ENCODE assay signal across 2 fruit fly cellular contexts in the genomic region with DNA sequence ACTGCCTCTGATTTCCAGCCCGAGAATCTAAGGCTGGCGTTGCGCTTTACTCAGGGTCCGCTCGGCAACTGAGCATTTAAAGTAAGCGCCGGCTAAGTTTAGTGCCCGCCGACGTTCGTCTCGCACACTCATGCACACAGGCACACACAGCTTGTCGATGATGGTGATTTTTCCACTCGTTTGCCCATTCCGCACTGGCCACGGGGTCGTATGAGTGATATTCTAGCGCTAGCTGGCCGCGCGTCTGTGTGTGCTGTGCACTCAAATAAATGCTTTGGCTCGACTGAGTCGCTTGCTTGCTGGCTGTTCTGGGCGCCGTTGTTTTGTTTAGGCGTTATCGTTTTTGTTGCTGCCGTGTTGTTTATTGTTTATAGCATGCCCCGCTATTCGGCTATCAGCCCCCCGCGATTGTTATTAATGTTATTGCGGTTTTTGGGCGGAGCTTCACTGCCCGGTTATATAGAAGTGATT.
TF ChIP-seq lines count a peak whose summit lies in the region.

A gene (minus strand): TSS at position 72 of the 471 bp plus-strand sequence.

TF ChIP-seq in whole organism, adult, 20 proteins besides CTCF, POLR2A, EP300 and RAD21 (continued from another document):
- TF ChIP-seq CG33017 (tag; optimal IDR thresholded peaks at IDR 0.05; lab: Kevin White, UChicago) (peak; percentile 51), bab1 (GFP tag; optimal IDR thresholded peaks at IDR 0.05; lab: Kevin White, UChicago) (no peak), CG7045 (GFP tag; optimal IDR thresholded peaks at IDR 0.05; lab: Kevin White, UChicago) (peak; percentile 38)

TF ChIP-seq in whole organism, embryonic, 481 proteins besides CTCF, POLR2A, EP300 and RAD21 (continued from another document and continues in another):
- TF ChIP-seq sd (tag; optimal IDR thresholded peaks at IDR 0.05; lab: Kevin White, UChicago): peak; percentile 77
- TF ChIP-seq Sox100B (GFP tag; optimal IDR thresholded peaks at IDR 0.05; lab: Kevin White, UChicago): no peak
- TF ChIP-seq CG30020 (tag; optimal IDR thresholded peaks at IDR 0.05; lab: Kevin White, UChicago): no peak
- no peak for TF ChIP-seq vnd (GFP tag; IDR thresholded peaks at IDR 0.05; lab: Robert Waterston, UW; ENCODE audit: partially characterized antibody)
- TF ChIP-seq CG16815 (GFP tag; optimal IDR thresholded peaks at IDR 0.05; lab: Kevin White, UChicago): no peak
- TF ChIP-seq Bteb2 (GFP tag; optimal IDR thresholded peaks at IDR 0.05; lab: Kevin White, UChicago): no peak
- no peak for TF ChIP-seq CG4424 (GFP tag; optimal IDR thresholded peaks at IDR 0.05; lab: Kevin White, UChicago)
- no peak for TF ChIP-seq Lim3 (GFP tag; IDR thresholded peaks at IDR 0.05; lab: Robert Waterston, UW)
- TF ChIP-seq CG17328 (GFP tag; IDR thresholded peaks at IDR 0.05; lab: Robert Waterston, UW): no peak
- TF ChIP-seq CG13624 (GFP tag; optimal IDR thresholded peaks at IDR 0.05; lab: Kevin White, UChicago): no peak
- no peak for TF ChIP-seq Ada2b (GFP tag; IDR thresholded peaks at IDR 0.05; lab: Robert Waterston, UW)
- TF ChIP-seq her (GFP tag; optimal IDR thresholded peaks at IDR 0.05; lab: Kevin White, UChicago): no peak
- no peak for TF ChIP-seq CG12391 (tag; optimal IDR thresholded peaks at IDR 0.05; lab: Kevin White, UChicago)
- TF ChIP-seq CG6272 (GFP tag; IDR thresholded peaks at IDR 0.05; lab: Robert Waterston, UW): no peak
- TF ChIP-seq dimm (GFP tag; IDR thresholded peaks at IDR 0.05; lab: Robert Waterston, UW): no peak
- TF ChIP-seq Dp (GFP tag; optimal IDR thresholded peaks at IDR 0.05; lab: Kevin White, UChicago): no peak
- TF ChIP-seq HmgD (GFP tag; optimal IDR thresholded peaks at IDR 0.05; lab: Kevin White, UChicago): no peak
- no peak for TF ChIP-seq CG6791 (GFP tag; IDR thresholded peaks at IDR 0.05; lab: Robert Waterston, UW; ENCODE audit: partially characterized antibody)
- no peak for TF ChIP-seq tio (GFP tag; optimal IDR thresholded peaks at IDR 0.05; lab: Kevin White, UChicago)
- TF ChIP-seq CG12104 (GFP tag; optimal IDR thresholded peaks at IDR 0.05; lab: Kevin White, UChicago): no peak
- TF ChIP-seq CG3281 (GFP tag; optimal IDR thresholded peaks at IDR 0.05; lab: Kevin White, UChicago): peak; percentile 38
- TF ChIP-seq CG15269 (tag; optimal IDR thresholded peaks at IDR 0.05; lab: Kevin White, UChicago): peak; percentile 32
- TF ChIP-seq mam (GFP tag; optimal IDR thresholded peaks at IDR 0.05; lab: Kevin White, UChicago): no peak
- TF ChIP-seq jing (GFP tag; optimal IDR thresholded peaks at IDR 0.05; lab: Kevin White, UChicago): no peak
- no peak for TF ChIP-seq CG1603 (tag; optimal IDR thresholded peaks at IDR 0.05; lab: Kevin White, UChicago)
- peak; percentile 100 for TF ChIP-seq CG31224 (GFP tag; IDR thresholded peaks at IDR 0.05; lab: Robert Waterston, UW)
- no peak for TF ChIP-seq esg (GFP tag; conservative IDR thresholded peaks at IDR 0.05; lab: Robert Waterston, UW)
- TF ChIP-seq D19B (GFP tag; optimal IDR thresholded peaks at IDR 0.05; lab: Kevin White, UChicago): no peak
- TF ChIP-seq CG3163 (GFP tag; optimal IDR thresholded peaks at IDR 0.05; lab: Kevin White, UChicago): no peak
- TF ChIP-seq CG9609 (GFP tag; optimal IDR thresholded peaks at IDR 0.05; lab: Kevin White, UChicago): no peak
- TF ChIP-seq gcm2 (GFP tag; optimal IDR thresholded peaks at IDR 0.05; lab: Kevin White, UChicago): no peak
- no peak for TF ChIP-seq CG6175 (GFP tag; IDR thresholded peaks at IDR 0.05; lab: Robert Waterston, UW)
- peak; percentile 40 for TF ChIP-seq Hmr (GFP tag; optimal IDR thresholded peaks at IDR 0.05; lab: Kevin White, UChicago)
- TF ChIP-seq CG18011 (GFP tag; optimal IDR thresholded peaks at IDR 0.05; lab: Kevin White, UChicago): no peak
- TF ChIP-seq Stat92E (GFP tag; optimal IDR thresholded peaks at IDR 0.05; lab: Kevin White, UChicago): no peak
- no peak for TF ChIP-seq CG2889 (GFP tag; IDR thresholded peaks at IDR 0.05; lab: Robert Waterston, UW)
- TF ChIP-seq da (GFP tag; optimal IDR thresholded peaks at IDR 0.05; lab: Kevin White, UChicago): no peak
- no peak for TF ChIP-seq CG31388 (GFP tag; optimal IDR thresholded peaks at IDR 0.05; lab: Kevin White, UChicago)
- no peak for TF ChIP-seq onecut (GFP tag; IDR thresholded peaks at IDR 0.05; lab: Robert Waterston, UW)
- TF ChIP-seq HmgZ (tag; optimal IDR thresholded peaks at IDR 0.05; lab: Kevin White, UChicago): peak; percentile 63
- no peak for TF ChIP-seq CG6654 (GFP tag; optimal IDR thresholded peaks at IDR 0.05; lab: Kevin White, UChicago)
- TF ChIP-seq ac (GFP tag; optimal IDR thresholded peaks at IDR 0.05; lab: Kevin White, UChicago): no peak
- TF ChIP-seq CG7987 (GFP tag; optimal IDR thresholded peaks at IDR 0.05; lab: Kevin White, UChicago): peak; percentile 7
- no peak for TF ChIP-seq Dad (GFP tag; optimal IDR thresholded peaks at IDR 0.05; lab: Kevin White, UChicago)
- TF ChIP-seq CG33557 (GFP tag; optimal IDR thresholded peaks at IDR 0.05; lab: Kevin White, UChicago): no peak
- 0 out of 2 replicates have a peak, but pooled peaks have one; percentile 7 for TF ChIP-seq crol (GFP tag; IDR thresholded peaks at IDR 0.05; lab: Robert Waterston, UW)
- no peak for TF ChIP-seq Ets97D (GFP tag; optimal IDR thresholded peaks at IDR 0.05; lab: Kevin White, UChicago)
- no peak for TF ChIP-seq ewg (GFP tag; optimal IDR thresholded peaks at IDR 0.05; lab: Kevin White, UChicago)
- peak; percentile 52 for TF ChIP-seq lab (GFP tag; optimal IDR thresholded peaks at IDR 0.05; lab: Kevin White, UChicago)
- TF ChIP-seq CG2199 (GFP tag; IDR thresholded peaks at IDR 0.05; lab: Robert Waterston, UW): 0 out of 3 replicates have a peak, but pooled peaks have one; percentile 55
- no peak for TF ChIP-seq ap (GFP tag; IDR thresholded peaks at IDR 0.05; lab: Robert Waterston, UW)
- TF ChIP-seq croc (GFP tag; conservative IDR thresholded peaks at IDR 0.05; lab: Robert Waterston, UW): no peak
- no peak for TF ChIP-seq sens-2 (GFP tag; IDR thresholded peaks at IDR 0.05; lab: Robert Waterston, UW)
- no peak for TF ChIP-seq CG14860 (GFP tag; IDR thresholded peaks at IDR 0.05; lab: Robert Waterston, UW; ENCODE audit: partially characterized antibody)
- TF ChIP-seq CG10543 (GFP tag; optimal IDR thresholded peaks at IDR 0.05; lab: Kevin White, UChicago): peak; percentile 93
- peak; percentile 15 for TF ChIP-seq CG12299 (tag; optimal IDR thresholded peaks at IDR 0.05; lab: Kevin White, UChicago)
- TF ChIP-seq CG10209 (GFP tag; optimal IDR thresholded peaks at IDR 0.05; lab: Kevin White, UChicago): no peak
- no peak for TF ChIP-seq CG31441 (GFP tag; IDR thresholded peaks at IDR 0.05; lab: Robert Waterston, UW)
- TF ChIP-seq Hmx (GFP tag; optimal IDR thresholded peaks at IDR 0.05; lab: Kevin White, UChicago): no peak
- TF ChIP-seq salm (tag; optimal IDR thresholded peaks at IDR 0.05; lab: Kevin White, UChicago): no peak
- no peak for TF ChIP-seq E2f2 (GFP tag; IDR thresholded peaks at IDR 0.05; lab: Robert Waterston, UW)
- TF ChIP-seq CG3065 (GFP tag; optimal IDR thresholded peaks at IDR 0.05; lab: Kevin White, UChicago): no peak
- TF ChIP-seq Sox102F (GFP tag; optimal IDR thresholded peaks at IDR 0.05; lab: Kevin White, UChicago): no peak
- TF ChIP-seq cwo (GFP tag; optimal IDR thresholded peaks at IDR 0.05; lab: Kevin White, UChicago): peak; percentile 45
- TF ChIP-seq Side (GFP tag; optimal IDR thresholded peaks at IDR 0.05; lab: Kevin White, UChicago): no peak
- TF ChIP-seq CG11247 (GFP tag; IDR thresholded peaks at IDR 0.05; lab: Robert Waterston, UW): 0 out of 2 replicates have a peak, but pooled peaks have one; percentile 21
- TF ChIP-seq HLH3B (GFP tag; IDR thresholded peaks at IDR 0.05; lab: Robert Waterston, UW): no peak
- TF ChIP-seq CG9932 (GFP tag; IDR thresholded peaks at IDR 0.05; lab: Robert Waterston, UW): no peak
- TF ChIP-seq CG4854 (GFP tag; optimal IDR thresholded peaks at IDR 0.05; lab: Kevin White, UChicago): no peak
- no peak for TF ChIP-seq gfzf (GFP tag; optimal IDR thresholded peaks at IDR 0.05; lab: Kevin White, UChicago)
- TF ChIP-seq NC2α (GFP tag; optimal IDR thresholded peaks at IDR 0.05; lab: Kevin White, UChicago): no peak
- TF ChIP-seq maf-S (GFP tag; optimal IDR thresholded peaks at IDR 0.05; lab: Kevin White, UChicago): no peak
- no peak for TF ChIP-seq Mrtf (GFP tag; IDR thresholded peaks at IDR 0.05; lab: Robert Waterston, UW)
- TF ChIP-seq stwl (tag; optimal IDR thresholded peaks at IDR 0.05; lab: Kevin White, UChicago): no peak
- TF ChIP-seq NK7.1 (GFP tag; optimal IDR thresholded peaks at IDR 0.05; lab: Kevin White, UChicago): no peak
- no peak for TF ChIP-seq Optix (GFP tag; IDR thresholded peaks at IDR 0.05; lab: Robert Waterston, UW)
- TF ChIP-seq Oaz (GFP tag; IDR thresholded peaks at IDR 0.05; lab: Robert Waterston, UW): no peak
- no peak for TF ChIP-seq CG12236 (GFP tag; optimal IDR thresholded peaks at IDR 0.05; lab: Kevin White, UChicago)
- no peak for TF ChIP-seq CG18619 (GFP tag; optimal IDR thresholded peaks at IDR 0.05; lab: Kevin White, UChicago)
- TF ChIP-seq odd (GFP tag; optimal IDR thresholded peaks at IDR 0.05; lab: Kevin White, UChicago): no peak
- 0 out of 2 replicates have a peak, but pooled peaks have one; percentile 23 for TF ChIP-seq MBD-R2 (GFP tag; IDR thresholded peaks at IDR 0.05; lab: Robert Waterston, UW)
- TF ChIP-seq CG8944 (GFP tag; optimal IDR thresholded peaks at IDR 0.05; lab: Kevin White, UChicago): no peak
- no peak for TF ChIP-seq CrebB (tag; optimal IDR thresholded peaks at IDR 0.05; lab: Kevin White, UChicago)
- no peak for TF ChIP-seq Dek (tag; optimal IDR thresholded peaks at IDR 0.05; lab: Kevin White, UChicago)
- TF ChIP-seq Atf6 (GFP tag; IDR thresholded peaks at IDR 0.05; lab: Robert Waterston, UW): peak; percentile 57; the same call in 1 of the 2 replicates
- no peak for TF ChIP-seq nmo (GFP tag; optimal IDR thresholded peaks at IDR 0.05; lab: Kevin White, UChicago)
- no peak for TF ChIP-seq slp2 (GFP tag; optimal IDR thresholded peaks at IDR 0.05; lab: Kevin White, UChicago)
- peak; percentile 58 for TF ChIP-seq B-H2 (GFP tag; optimal IDR thresholded peaks at IDR 0.05; lab: Kevin White, UChicago)
- no peak for TF ChIP-seq Taf1 (GFP tag; IDR thresholded peaks at IDR 0.05; lab: Robert Waterston, UW)
- TF ChIP-seq ken (GFP tag; IDR thresholded peaks at IDR 0.05; lab: Robert Waterston, UW): no peak
- no peak for TF ChIP-seq Spps (tag; optimal IDR thresholded peaks at IDR 0.05; lab: Kevin White, UChicago)
- no peak for TF ChIP-seq Blimp-1 (GFP tag; optimal IDR thresholded peaks at IDR 0.05; lab: Kevin White, UChicago)
- TF ChIP-seq sima (GFP tag; optimal IDR thresholded peaks at IDR 0.05; lab: Kevin White, UChicago): no peak
- TF ChIP-seq usp (GFP tag; optimal IDR thresholded peaks at IDR 0.05; lab: Kevin White, UChicago): no peak
- no peak for TF ChIP-seq zfh1 (GFP tag; IDR thresholded peaks at IDR 0.05; lab: Robert Waterston, UW)
- TF ChIP-seq az2 (GFP tag; optimal IDR thresholded peaks at IDR 0.05; lab: Kevin White, UChicago): no peak
- no peak for TF ChIP-seq jigr1 (GFP tag; IDR thresholded peaks at IDR 0.05; lab: Robert Waterston, UW)
- no peak for TF ChIP-seq dmrt99B (tag; optimal IDR thresholded peaks at IDR 0.05; lab: Kevin White, UChicago)
- TF ChIP-seq Med (GFP tag; lab: Kevin White, UChicago): peak; percentile 82
- TF ChIP-seq CG7271 (tag; optimal IDR thresholded peaks at IDR 0.05; lab: Kevin White, UChicago): no peak
- TF ChIP-seq tna (GFP tag; IDR thresholded peaks at IDR 0.05; lab: Robert Waterston, UW; ENCODE audit: partially characterized antibody): peak; percentile 47; the same call in 1 of the 2 replicates
- TF ChIP-seq gro (GFP tag; optimal IDR thresholded peaks at IDR 0.05; lab: Kevin White, UChicago): no peak
- TF ChIP-seq disco-r (GFP tag; optimal IDR thresholded peaks at IDR 0.05; lab: Kevin White, UChicago): no peak
- TF ChIP-seq bigmax (GFP tag; optimal IDR thresholded peaks at IDR 0.05; lab: Kevin White, UChicago): no peak
- no peak for TF ChIP-seq prd (optimal IDR thresholded peaks at IDR 0.05; lab: Kevin White, UChicago)
- no peak for TF ChIP-seq prd (GFP tag; IDR thresholded peaks at IDR 0.05; lab: Robert Waterston, UW)
- no peak for TF ChIP-seq slbo (GFP tag; IDR thresholded peaks at IDR 0.05; lab: Robert Waterston, UW)
- TF ChIP-seq tap (tag; optimal IDR thresholded peaks at IDR 0.05; lab: Kevin White, UChicago): no peak
- TF ChIP-seq CG42726 (GFP tag; IDR thresholded peaks at IDR 0.05; lab: Robert Waterston, UW; ENCODE audit: partially characterized antibody): no peak
- TF ChIP-seq Mes4 (GFP tag; optimal IDR thresholded peaks at IDR 0.05; lab: Kevin White, UChicago): no peak
- TF ChIP-seq chm (GFP tag; IDR thresholded peaks at IDR 0.05; lab: Robert Waterston, UW): no peak
- TF ChIP-seq GATAe (GFP tag; conservative IDR thresholded peaks at IDR 0.05; lab: Robert Waterston, UW): 0 out of 2 replicates have a peak, but pooled peaks have one; percentile 16
- no peak for TF ChIP-seq CG1233 (GFP tag; optimal IDR thresholded peaks at IDR 0.05; lab: Kevin White, UChicago)
- peak; percentile 2 for TF ChIP-seq CG6854 (GFP tag; optimal IDR thresholded peaks at IDR 0.05; lab: Kevin White, UChicago)
- TF ChIP-seq CG32767 (GFP tag; IDR thresholded peaks at IDR 0.05; lab: Robert Waterston, UW): no peak
- TF ChIP-seq Nf-YC (tag; optimal IDR thresholded peaks at IDR 0.05; lab: Kevin White, UChicago): no peak
- TF ChIP-seq CG32532 (GFP tag; IDR thresholded peaks at IDR 0.05; lab: Robert Waterston, UW): peak; percentile 43; the same call in 1 of the 2 replicates
- TF ChIP-seq toy (GFP tag; IDR thresholded peaks at IDR 0.05; lab: Robert Waterston, UW): no peak
- TF ChIP-seq CkIIα-i1 (GFP tag; IDR thresholded peaks at IDR 0.05; lab: Robert Waterston, UW): no peak
- TF ChIP-seq CG2129 (GFP tag; IDR thresholded peaks at IDR 0.05; lab: Robert Waterston, UW; ENCODE audit: partially characterized antibody): no peak
- TF ChIP-seq run (tag; optimal IDR thresholded peaks at IDR 0.05; lab: Kevin White, UChicago): peak; percentile 56
- no peak for TF ChIP-seq CG14050 (GFP tag; IDR thresholded peaks at IDR 0.05; lab: Robert Waterston, UW)
- TF ChIP-seq CG4730 (GFP tag; IDR thresholded peaks at IDR 0.05; lab: Robert Waterston, UW): no peak
- TF ChIP-seq pfk (GFP tag; optimal IDR thresholded peaks at IDR 0.05; lab: Kevin White, UChicago): no peak
- no peak for TF ChIP-seq crp (GFP tag; optimal IDR thresholded peaks at IDR 0.05; lab: Kevin White, UChicago)
- TF ChIP-seq CG9876 (GFP tag; optimal IDR thresholded peaks at IDR 0.05; lab: Kevin White, UChicago): no peak
- no peak for TF ChIP-seq CG6683 (GFP tag; optimal IDR thresholded peaks at IDR 0.05; lab: Kevin White, UChicago)
- no peak for TF ChIP-seq ase (GFP tag; IDR thresholded peaks at IDR 0.05; lab: Robert Waterston, UW)
- no peak for TF ChIP-seq BEAF-32 (GFP tag; optimal IDR thresholded peaks at IDR 0.05; lab: Kevin White, UChicago)
